Fruit fly (Drosophila melanogaster): ENCODE measurements around the gene P5cr.
A peak's percentile ranks its signal among the peaks of the same experiment; 100 is the strongest.

P5cr gene

DNA sequence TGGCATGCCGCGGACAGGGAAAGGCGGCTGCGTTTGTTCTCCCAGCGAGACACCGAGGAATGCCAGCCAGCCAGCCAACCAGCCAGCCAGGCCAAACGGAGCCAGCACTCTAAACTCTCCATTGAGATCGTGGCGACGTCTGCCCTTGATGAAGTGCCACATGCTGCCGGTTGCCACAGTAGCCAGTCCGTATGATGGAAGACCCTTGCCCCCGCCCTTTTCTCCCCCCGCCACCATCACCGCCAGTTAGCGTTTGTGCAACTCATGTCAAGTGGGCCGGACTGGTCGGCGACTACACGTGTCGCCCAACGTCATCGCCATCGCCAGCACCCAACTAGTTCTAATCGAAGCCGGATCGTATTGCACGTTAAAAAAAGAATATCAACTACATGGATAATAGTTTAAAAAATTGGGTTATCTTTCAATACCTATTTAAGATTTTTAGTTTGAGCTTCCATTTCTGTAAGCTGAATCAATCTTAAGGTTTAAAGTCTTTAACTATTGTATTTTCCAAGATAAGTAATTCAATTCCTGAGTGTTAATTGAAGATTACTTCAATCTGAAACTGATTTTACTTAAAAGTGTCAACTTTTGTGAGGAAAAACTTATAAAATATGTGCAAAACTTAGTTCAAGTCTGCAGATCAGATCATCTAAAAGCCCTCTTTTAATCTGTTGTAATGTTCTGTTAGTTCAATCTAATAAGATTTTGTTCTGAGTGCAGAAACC is 41.7 kb downstream of the P5cr start (continued):
- TF ChIP-seq CG18262 (tag; optimal IDR thresholded peaks at IDR 0.05) (peak; percentile 39), Pdp1 (GFP tag; optimal IDR thresholded peaks at IDR 0.05) (peak in 1 of 2 experiments; percentile 13), CG17361 (GFP tag; IDR thresholded peaks at IDR 0.05) (peak; percentile 49; the same call in 2 of the 3 replicates), CG10979 (tag; optimal IDR thresholded peaks at IDR 0.05) (peak; percentile 11), dan (GFP tag; IDR thresholded peaks at IDR 0.05) (no peak), CG11456 (GFP tag; IDR thresholded peaks at IDR 0.05) (0 out of 3 replicates have a peak, but pooled peaks have one; percentile 10), stwl (tag; optimal IDR thresholded peaks at IDR 0.05) (no peak), Hey (tag; optimal IDR thresholded peaks at IDR 0.05) (peak; percentile 42), twi (tag; optimal IDR thresholded peaks at IDR 0.05) (peak; percentile 68), Med (GFP tag) (peak; percentile 67), CG16779 (GFP tag; IDR thresholded peaks at IDR 0.05) (no peak), sens (GFP tag) (peak; percentile 75), tio (GFP tag; optimal IDR thresholded peaks at IDR 0.05) (peak; percentile 17), cad (GFP tag; optimal IDR thresholded peaks at IDR 0.05) (no peak), Hand (GFP tag; optimal IDR thresholded peaks at IDR 0.05) (no peak), grau (tag; optimal IDR thresholded peaks at IDR 0.05) (peak; percentile 20), nmo (GFP tag; optimal IDR thresholded peaks at IDR 0.05) (peak; percentile 15), ci (GFP tag; IDR thresholded peaks at IDR 0.05) (0 out of 3 replicates have a peak, but pooled peaks have one; percentile 21), CG11696 (GFP tag; IDR thresholded peaks at IDR 0.05) (no peak), br (optimal IDR thresholded peaks at IDR 0.05) (no peak), cato (GFP tag; optimal IDR thresholded peaks at IDR 0.05; ENCODE audit: borderline replicate concordance) (no peak), gem (tag; optimal IDR thresholded peaks at IDR 0.05) (peak; percentile 39), al (GFP tag; IDR thresholded peaks at IDR 0.05) (no peak), CG3847 (GFP tag; IDR thresholded peaks at IDR 0.05) (0 out of 2 replicates have a peak, but pooled peaks have one; percentile 8), CG2712 (tag; optimal IDR thresholded peaks at IDR 0.05) (peak; percentile 33)

DNA sequence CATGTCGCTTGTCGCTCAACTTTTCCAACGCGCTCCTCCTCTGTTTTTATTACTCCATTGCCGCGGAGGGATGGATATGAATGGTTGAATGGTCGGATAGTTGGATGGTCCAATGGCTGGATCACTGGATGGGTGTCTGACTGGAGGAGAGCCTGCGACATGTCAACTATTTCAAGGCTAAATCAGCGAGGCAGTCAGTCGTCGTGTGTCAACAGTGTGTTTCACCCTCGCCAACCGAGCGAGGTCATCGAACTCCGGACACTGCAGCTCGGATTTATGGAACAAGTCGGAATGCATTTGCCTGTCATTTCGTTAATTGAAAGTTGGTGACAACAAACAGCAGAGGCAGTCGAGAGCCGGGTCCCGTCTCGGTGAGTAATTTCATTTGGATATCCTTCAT is 43.2 kb downstream of the P5cr start:
- no peak for TF ChIP-seq ato (GFP tag; IDR thresholded peaks at IDR 0.05; ENCODE audit: partially characterized antibody)
- peak; percentile 45 for TF ChIP-seq twi (tag; optimal IDR thresholded peaks at IDR 0.05)
- TF ChIP-seq ATbp (GFP tag; optimal IDR thresholded peaks at IDR 0.05) = no peak
- no peak for TF ChIP-seq HLH4C (GFP tag; IDR thresholded peaks at IDR 0.05; ENCODE audit: partially characterized antibody)

DNA sequence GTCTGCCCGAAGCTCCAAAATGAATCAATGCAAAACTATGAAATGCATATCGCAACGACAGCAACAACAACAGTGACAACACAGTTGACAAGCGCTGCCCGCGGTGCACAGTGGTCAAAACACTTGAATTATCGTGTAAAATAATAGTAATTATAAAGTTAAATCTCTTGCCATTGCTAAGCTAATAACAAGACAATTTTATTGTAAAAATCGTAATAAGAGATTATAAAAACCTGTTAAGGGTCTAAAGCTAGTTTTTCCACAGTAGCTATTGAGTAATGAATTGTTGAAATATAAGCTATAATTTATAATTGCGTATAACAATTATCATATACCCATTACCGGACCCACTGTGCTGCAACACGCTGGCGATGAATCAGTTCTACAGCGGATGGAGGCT is 44.3 kb downstream of the P5cr start:
- peak; percentile 51 for TF ChIP-seq CG30403 (GFP tag; optimal IDR thresholded peaks at IDR 0.05)
- peak; percentile 70 for TF ChIP-seq Sox100B (GFP tag; optimal IDR thresholded peaks at IDR 0.05)
- peak; percentile 51; the same call in 1 of the 2 replicates for TF ChIP-seq CG32772 (GFP tag; IDR thresholded peaks at IDR 0.05)
- TF ChIP-seq ap (GFP tag; IDR thresholded peaks at IDR 0.05) = peak; percentile 44
- TF ChIP-seq CG13424 (tag; optimal IDR thresholded peaks at IDR 0.05) = peak; percentile 49
- TF ChIP-seq Lhr (GFP tag; optimal IDR thresholded peaks at IDR 0.05) = peak; percentile 26
- peak; percentile 74 for TF ChIP-seq gem (tag; optimal IDR thresholded peaks at IDR 0.05)
- TF ChIP-seq CG8924 (tag; optimal IDR thresholded peaks at IDR 0.05) = peak; percentile 52
- TF ChIP-seq CG17328 (GFP tag; IDR thresholded peaks at IDR 0.05) = peak; percentile 61
- TF ChIP-seq Antp (GFP tag; optimal IDR thresholded peaks at IDR 0.05) = no peak
- peak; percentile 86 for TF ChIP-seq Xrp1 (GFP tag; IDR thresholded peaks at IDR 0.05)
- peak; percentile 71; the same call in 1 of the 2 replicates for TF ChIP-seq ara (GFP tag; IDR thresholded peaks at IDR 0.05)
- TF ChIP-seq CG1529 (GFP tag; optimal IDR thresholded peaks at IDR 0.05) = peak; percentile 66
- TF ChIP-seq eve (GFP tag; optimal IDR thresholded peaks at IDR 0.05) = peak in 1 of 2 experiments; percentile 54
- TF ChIP-seq zfh1 (GFP tag; IDR thresholded peaks at IDR 0.05) = peak; percentile 78
- TF ChIP-seq odd (GFP tag; optimal IDR thresholded peaks at IDR 0.05) = peak; percentile 1
- TF ChIP-seq CG12299 (tag; optimal IDR thresholded peaks at IDR 0.05) = peak; percentile 11
- peak; percentile 74 for TF ChIP-seq CG7839 (tag; optimal IDR thresholded peaks at IDR 0.05)
- peak; percentile 68 for TF ChIP-seq Oli (tag; optimal IDR thresholded peaks at IDR 0.05)
- TF ChIP-seq CG7357 (GFP tag; IDR thresholded peaks at IDR 0.05) = no peak
- no peak for TF ChIP-seq sr (GFP tag; IDR thresholded peaks at IDR 0.05)
- TF ChIP-seq CG8281 (tag; optimal IDR thresholded peaks at IDR 0.05) = peak; percentile 6
